Worm (Caenorhabditis elegans): ENCODE measurements around the gene sqv-3.

ce11 chrIII:9751074-9751473, 29.1 kb downstream of the sqv-3 start, which contains the start of gene T05G5.5:
- TF ChIP-seq him-1 (tag; optimal IDR thresholded peaks at IDR 0.05) (no peak), dao-5 (tag; optimal IDR thresholded peaks at IDR 0.05) (no peak)
